Fruit fly (Drosophila melanogaster) S2 (cell line): Measurements from ENCODE around the gene fit.

Experiments
- CG8478 ChIP-seq: fragments of >200 bp; optimal IDR thresholded peaks from 2 replicates; lab custom pipeline; 2018
- CTCF ChIP-seq, 2 experiments: fragments of >200 bp; optimal IDR thresholded peaks; 2 replicates each; lab custom pipeline; 2018

DNA sequence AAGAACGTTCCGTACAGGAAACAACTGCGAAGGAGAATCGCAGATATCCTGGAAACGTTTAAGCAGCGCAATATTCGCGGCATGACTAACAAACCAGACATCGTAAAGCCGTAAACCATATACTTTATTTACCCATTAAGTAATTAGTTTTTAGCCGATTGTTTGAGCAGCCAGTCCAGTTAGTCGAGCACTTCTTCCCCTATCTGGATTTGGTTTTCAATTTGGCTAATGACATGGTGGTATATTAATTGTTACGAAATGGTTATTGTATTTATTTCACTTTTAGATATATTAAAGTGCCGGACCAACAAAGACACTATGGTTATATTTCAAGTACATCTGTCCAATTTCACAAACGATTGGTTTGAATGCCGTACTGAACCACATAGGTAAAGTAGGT lies 40.6 kb downstream of the fit start, which contains the start of gene Gr93b:
- TF ChIP-seq CTCF (optimal IDR thresholded peaks at IDR 0.05; lab: Kevin White, UChicago) (no peak), CG8478 (no peak)
